Worm (Caenorhabditis elegans): ENCODE results near the gene R09A8.1.

The R09A8.1 gene

ce11 chrX:12633862-12634404 is 20.4 kb downstream of the R09A8.1 start, which contains the start of gene ivns-1:
Gene ivns-1, minus strand, starts transcription at chrX:12634354.
- TF ChIP-seq dox-1 (GFP tag; IDR thresholded peaks at IDR 0.05) (0 out of 2 replicates have a peak, but pooled peaks have one; percentile 24), die-1 (tag; optimal IDR thresholded peaks at IDR 0.05) (no peak), atf-7 (tag; optimal IDR thresholded peaks at IDR 0.05) (no peak), nhr-80 (tag; optimal IDR thresholded peaks at IDR 0.05) (peak; percentile 66), nfya-2 (GFP tag; IDR thresholded peaks at IDR 0.05) (no peak)

- TF ChIP-seq tlf-1 (GFP tag; optimal IDR thresholded peaks at IDR 0.05) (no peak), K11D2.4 (GFP tag; IDR thresholded peaks at IDR 0.05) (no peak), bed-2 (GFP tag; IDR thresholded peaks at IDR 0.05) (no peak), him-1 (tag; optimal IDR thresholded peaks at IDR 0.05) (no peak), attf-6 (GFP tag; IDR thresholded peaks at IDR 0.05) (no peak), ztf-26 (tag; optimal IDR thresholded peaks at IDR 0.05) (no peak), ceh-100 (GFP tag; IDR thresholded peaks at IDR 0.05) (no peak), ama-1 (optimal IDR thresholded peaks at IDR 0.05) (no peak), ama-1 (GFP tag; optimal IDR thresholded peaks at IDR 0.05) (no peak), C17E4.6 (GFP tag; IDR thresholded peaks at IDR 0.05) (no peak), lsy-27 (tag; optimal IDR thresholded peaks at IDR 0.05; ENCODE audit: borderline replicate concordance, insufficient read depth) (no peak), ceh-91 (GFP tag; IDR thresholded peaks at IDR 0.05) (no peak), K12H6.12 (tag; optimal IDR thresholded peaks at IDR 0.05) (peak; percentile 49), ztf-28 (GFP tag; IDR thresholded peaks at IDR 0.05) (no peak), snpc-3.4 (tag; optimal IDR thresholded peaks at IDR 0.05) (no peak), pbrm-1 (GFP tag; IDR thresholded peaks at IDR 0.05) (no peak), mes-4 (tag; optimal IDR thresholded peaks at IDR 0.05) (no peak), mel-28 (tag; optimal IDR thresholded peaks at IDR 0.05; ENCODE audit: borderline replicate concordance) (no peak), egrh-3 (GFP tag; IDR thresholded peaks at IDR 0.05) (no peak), fkh-3 (tag; optimal IDR thresholded peaks at IDR 0.05) (no peak), Y53F4B.3 (GFP tag; IDR thresholded peaks at IDR 0.05) (no peak), Y67H2A.10 (GFP tag; conservative IDR thresholded peaks at IDR 0.05) (no peak), ztf-25 (GFP tag; IDR thresholded peaks at IDR 0.05) (no peak), lin-54 (GFP tag; optimal IDR thresholded peaks at IDR 0.05) (peak; percentile 12), ztf-22 (GFP tag; optimal IDR thresholded peaks at IDR 0.05) (no peak), ZK185.1 (tag; optimal IDR thresholded peaks at IDR 0.05; ENCODE audit: poor library complexity, severe bottlenecking) (peak; percentile 54), madf-8 (GFP tag; conservative IDR thresholded peaks at IDR 0.05) (no peak), sptf-2 (GFP tag; optimal IDR thresholded peaks at IDR 0.05) (no peak), T07F8.4 (tag; optimal IDR thresholded peaks at IDR 0.05) (no peak), dox-1 (GFP tag; IDR thresholded peaks at IDR 0.05) (0 out of 2 replicates have a peak, but pooled peaks have one; percentile 42), tbp1 (GFP tag; optimal IDR thresholded peaks at IDR 0.05) (peak; percentile 15), F37B4.10 (GFP tag; IDR thresholded peaks at IDR 0.05) (no peak), F57A8.1 (GFP tag; optimal IDR thresholded peaks at IDR 0.05) (no peak), hmg-1.2 (GFP tag; IDR thresholded peaks at IDR 0.05) (peak; percentile 58; the same call in 1 of the 2 replicates), egl-44 (GFP tag; IDR thresholded peaks at IDR 0.05) (no peak), snpc-4 (GFP tag; optimal IDR thresholded peaks at IDR 0.05) (no peak), snpc-4 (tag; optimal IDR thresholded peaks at IDR 0.05) (no peak), egl-18 (GFP tag; IDR thresholded peaks at IDR 0.05) (no peak), hlh-12 (tag; optimal IDR thresholded peaks at IDR 0.05) (no peak), F23B12.7 (tag; optimal IDR thresholded peaks at IDR 0.05; ENCODE audit: insufficient read depth) (no peak), lin-26 (GFP tag; IDR thresholded peaks at IDR 0.05) (0 out of 2 replicates have a peak, but pooled peaks have one; percentile 42), rpc-1 (optimal IDR thresholded peaks at IDR 0.05) (no peak), rpc-1 (tag; optimal IDR thresholded peaks at IDR 0.05) (no peak), ceh-27 (GFP tag; optimal IDR thresholded peaks at IDR 0.05) (peak; percentile 46)
Measured at ce11 chrX:12635010-12635409, 21.5 kb downstream of the R09A8.1 start.
